Worm (Caenorhabditis elegans) whole organism, L4 larva: ENCODE data around the gene F58E6.4.

Source experiments
- ceh-82 ChIP-seq: sonication (generic microtip); optimal IDR thresholded peaks from 2 replicates; lab custom pipeline; 2017; ENCODE audit warnings: missing biosample characterization, missing genetic modification characterization
- ces-1 ChIP-seq: fragments of 150-350 bp; sonication (generic microtip); optimal IDR thresholded peaks from 4 replicates; lab custom pipeline; 2014; ENCODE audit warnings: missing biosample characterization, missing genetic modification reagents, missing genetic modification characterization
- dmd-9 ChIP-seq: fragments of 200-800 bp; sonication (Bioruptor generic); IDR thresholded peaks from 2 replicates; pipeline ENCODE4 v1.3.6; 2022; ENCODE audit warnings: missing genetic modification reagents, missing genetic modification characterization, missing compliant biosample characterization
- lir-3 ChIP-seq: sonication (generic microtip); optimal IDR thresholded peaks from 2 replicates; lab custom pipeline; 2016; ENCODE audit warnings: mild to moderate bottlenecking, missing genetic modification characterization, missing compliant biosample characterization
- madf-5 ChIP-seq, 2 experiments: fragments of 200-800 bp; sonication (Bioruptor generic); IDR thresholded peaks; 2 replicates each; pipeline ENCODE4 v1.3.6; 2022; ENCODE audit warnings: missing compliant biosample characterization in 2 of 2, missing genetic modification characterization in 2 of 2
- madf-9 ChIP-seq: fragments of 200-800 bp; sonication (Bioruptor generic); conservative IDR thresholded peaks from 2 replicates; pipeline ENCODE4 v1.3.6; 2022; ENCODE audit warnings: missing genetic modification reagents, missing genetic modification characterization, missing compliant biosample characterization
- mdl-1 ChIP-seq, 2 experiments: fragments of 150-350 bp in 1 of 2; sonication (generic microtip) in 1 of 2; optimal IDR thresholded peaks; 2 replicates each; lab custom pipeline; 2014 to 2017; ENCODE audit warnings: missing biosample characterization in 2 of 2, missing genetic modification characterization in 2 of 2
- mdt-29 ChIP-seq: fragments of 200-800 bp; sonication (Bioruptor generic); IDR thresholded peaks from 2 replicates; pipeline ENCODE4 v1.3.6; 2022; ENCODE audit warnings: missing genetic modification reagents, missing genetic modification characterization, missing compliant biosample characterization
- nhr-10 ChIP-seq: fragments of 150-350 bp; optimal IDR thresholded peaks from 2 replicates; lab custom pipeline; 2014; ENCODE audit warnings: missing biosample characterization, missing genetic modification characterization
- nhr-6 ChIP-seq: fragments of 150-350 bp; optimal IDR thresholded peaks from 2 replicates; lab custom pipeline; 2014; ENCODE audit warnings: missing biosample characterization, missing genetic modification characterization
- pha-4 ChIP-seq, 2 experiments: fragments of 150-350 bp in 1 of 2; fragments of 200-800 bp in 1 of 2; sonication (Bioruptor generic) in 1 of 2; IDR thresholded peaks in 1 of 2; optimal IDR thresholded peaks in 1 of 2; 2 replicates each; pipeline versions ENCODE4 v1.3.6 to Lab custom; 2014 to 2022; ENCODE audit warnings: missing genetic modification characterization in 2 of 2, missing genetic modification reagents in 2 of 2, missing biosample characterization in 1 of 2, missing compliant biosample characterization in 1 of 2
- snpc-1.2 ChIP-seq: fragments of 200-800 bp; sonication (Bioruptor generic); IDR thresholded peaks from 2 replicates; pipeline ENCODE4 v1.3.6; 2022; ENCODE audit warnings: missing genetic modification reagents, missing genetic modification characterization, missing compliant biosample characterization
- unc-39 ChIP-seq: sonication (generic microtip); optimal IDR thresholded peaks from 2 replicates; lab custom pipeline; 2017; ENCODE audit warnings: missing biosample characterization, missing genetic modification characterization
- zfp-2 ChIP-seq: sonication (generic microtip); optimal IDR thresholded peaks from 2 replicates; lab custom pipeline; 2016; ENCODE audit warnings: mild to moderate bottlenecking, missing genetic modification characterization, missing compliant biosample characterization

DNA sequence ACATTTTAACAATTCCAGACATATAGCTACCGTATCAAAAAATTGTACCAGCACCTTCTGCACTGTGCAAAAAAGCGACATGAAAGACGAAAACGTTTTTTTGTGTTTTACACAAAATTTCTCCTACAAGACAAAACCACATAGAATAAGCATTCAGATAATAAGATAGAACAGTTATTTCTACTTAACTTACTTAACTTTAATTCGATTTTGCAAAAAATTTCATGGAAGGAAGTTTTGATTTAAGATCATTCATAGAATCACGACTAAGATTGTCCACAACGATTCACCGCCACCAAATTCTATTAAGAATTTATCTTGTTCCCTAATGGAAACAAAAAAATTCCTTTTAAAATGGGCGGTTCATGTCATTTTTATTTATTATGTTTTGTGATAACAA lies 13.6 kb upstream of the F58E6.4 start:
- TF ChIP-seq pha-4 (GFP tag; IDR thresholded peaks at IDR 0.05; lab: Robert Waterston, UW) (no peak), pha-4 (tag; optimal IDR thresholded peaks at IDR 0.05; lab: Kevin White, UChicago) (no peak), madf-9 (no peak), nhr-6 (tag; lab: Kevin White, UChicago) (no peak), mdl-1 (tag; optimal IDR thresholded peaks at IDR 0.05; lab: Kevin White, UChicago) (no peak), madf-5 (GFP tag; IDR thresholded peaks at IDR 0.05; lab: Robert Waterston, UW) (no peak), lir-3 (tag; lab: Kevin White, UChicago) (no peak), ceh-82 (tag; lab: Kevin White, UChicago) (no peak), snpc-1.2 (GFP tag; lab: Robert Waterston, UW) (no peak), unc-39 (tag; lab: Kevin White, UChicago) (no peak), zfp-2 (tag; lab: Kevin White, UChicago) (no peak), nhr-10 (tag; lab: Kevin White, UChicago) (no peak), mdt-29 (GFP tag; lab: Robert Waterston, UW) (no peak), dmd-9 (GFP tag; lab: Robert Waterston, UW) (no peak), ces-1 (no peak)
